Fruit fly (Drosophila melanogaster): Measurements from ENCODE around the gene CG15387.

CG15387 gene

dm6 chr2L:2182735-2183340, 43.3 kb downstream of the CG15387 start (continued):
- TF ChIP-seq CG7372 (GFP tag; IDR thresholded peaks at IDR 0.05) = no peak
- TF ChIP-seq CoRest (tag; optimal IDR thresholded peaks at IDR 0.05) = peak; percentile 33
- peak; percentile 18; the same call in 1 of the 2 replicates for TF ChIP-seq Ada2b (GFP tag; IDR thresholded peaks at IDR 0.05)
- TF ChIP-seq CG13624 (GFP tag; optimal IDR thresholded peaks at IDR 0.05) = peak; percentile 11
- TF ChIP-seq pan (optimal IDR thresholded peaks at IDR 0.05) = no peak
- peak in 1 of 2 experiments; percentile 16 for TF ChIP-seq pan (GFP tag; optimal IDR thresholded peaks at IDR 0.05 in 1 of 2, IDR thresholded peaks at IDR 0.05 in 1 of 2)
- TF ChIP-seq ro (GFP tag; IDR thresholded peaks at IDR 0.05) = peak; percentile 34; the same call in 1 of the 2 replicates
- TF ChIP-seq CG13775 (GFP tag; optimal IDR thresholded peaks at IDR 0.05) = peak; percentile 72
- no peak for TF ChIP-seq CG34376 (GFP tag; optimal IDR thresholded peaks at IDR 0.05)
- TF ChIP-seq hkb (optimal IDR thresholded peaks at IDR 0.05) = no peak
- TF ChIP-seq hkb (GFP tag; IDR thresholded peaks at IDR 0.05) = peak; percentile 62; the same call in 1 of the 2 replicates
- TF ChIP-seq chn (GFP tag; optimal IDR thresholded peaks at IDR 0.05) = peak; percentile 86
- TF ChIP-seq TFAM (GFP tag; optimal IDR thresholded peaks at IDR 0.05) = peak; percentile 23
- TF ChIP-seq Atf6 (GFP tag; IDR thresholded peaks at IDR 0.05) = no peak
- no peak for TF ChIP-seq fru (optimal IDR thresholded peaks at IDR 0.05)
- TF ChIP-seq nom (GFP tag; optimal IDR thresholded peaks at IDR 0.05) = peak; percentile 55
- TF ChIP-seq CG11723 (GFP tag; optimal IDR thresholded peaks at IDR 0.05) = peak; percentile 20
- peak; percentile 75 for TF ChIP-seq vvl (GFP tag; IDR thresholded peaks at IDR 0.05)
- peak; percentile 39 for TF ChIP-seq CG10654 (GFP tag; optimal IDR thresholded peaks at IDR 0.05)
- no peak for TF ChIP-seq fd3F (GFP tag; optimal IDR thresholded peaks at IDR 0.05)
- peak; percentile 74 for TF ChIP-seq CG6254 (GFP tag; optimal IDR thresholded peaks at IDR 0.05)
- no peak for TF ChIP-seq HLH4C (GFP tag; IDR thresholded peaks at IDR 0.05; ENCODE audit: partially characterized antibody)
- no peak for TF ChIP-seq stc (GFP tag; IDR thresholded peaks at IDR 0.05)
- peak; percentile 75 for TF ChIP-seq CG8924 (tag; optimal IDR thresholded peaks at IDR 0.05)
- TF ChIP-seq h (optimal IDR thresholded peaks at IDR 0.05) = no peak
- TF ChIP-seq dmrt99B (tag; optimal IDR thresholded peaks at IDR 0.05) = no peak
- no peak for TF ChIP-seq Vsx1 (GFP tag; optimal IDR thresholded peaks at IDR 0.05)
- TF ChIP-seq Asciz (GFP tag; optimal IDR thresholded peaks at IDR 0.05) = no peak
- TF ChIP-seq luna (GFP tag; optimal IDR thresholded peaks at IDR 0.05) = no peak
- TF ChIP-seq CG4854 (GFP tag; optimal IDR thresholded peaks at IDR 0.05) = no peak
- no peak for TF ChIP-seq Hey (tag; optimal IDR thresholded peaks at IDR 0.05)
- no peak for TF ChIP-seq gsb (GFP tag; IDR thresholded peaks at IDR 0.05)
- TF ChIP-seq lab (GFP tag; optimal IDR thresholded peaks at IDR 0.05) = no peak
- TF ChIP-seq E2f1 (GFP tag; IDR thresholded peaks at IDR 0.05) = peak; percentile 28; the same call in 1 of the 2 replicates
- TF ChIP-seq CG13296 (GFP tag; optimal IDR thresholded peaks at IDR 0.05) = no peak
- peak; percentile 21 for TF ChIP-seq Dad (GFP tag; optimal IDR thresholded peaks at IDR 0.05)
- TF ChIP-seq CG4282 (GFP tag; optimal IDR thresholded peaks at IDR 0.05) = no peak
- TF ChIP-seq CG1603 (tag; optimal IDR thresholded peaks at IDR 0.05) = peak; percentile 92
- peak; percentile 40 for TF ChIP-seq Bdp1 (GFP tag; optimal IDR thresholded peaks at IDR 0.05)
- TF ChIP-seq CG32767 (GFP tag; IDR thresholded peaks at IDR 0.05) = peak; percentile 57; the same call in 1 of the 2 replicates
- peak; percentile 64 for TF ChIP-seq CG7556 (GFP tag; optimal IDR thresholded peaks at IDR 0.05)
- no peak for TF ChIP-seq CG31388 (GFP tag; optimal IDR thresholded peaks at IDR 0.05)
- no peak for TF ChIP-seq sc (optimal IDR thresholded peaks at IDR 0.05)
- peak; percentile 52 for TF ChIP-seq sc (GFP tag; optimal IDR thresholded peaks at IDR 0.05)
- no peak for TF ChIP-seq cg (GFP tag; optimal IDR thresholded peaks at IDR 0.05)
- TF ChIP-seq MBD-R2 (GFP tag; IDR thresholded peaks at IDR 0.05) = no peak
- TF ChIP-seq odd (GFP tag; optimal IDR thresholded peaks at IDR 0.05) = no peak
- no peak for TF ChIP-seq caup (GFP tag; optimal IDR thresholded peaks at IDR 0.05; ENCODE audit: severe bottlenecking)
- no peak for TF ChIP-seq bbx (GFP tag; IDR thresholded peaks at IDR 0.05; ENCODE audit: partially characterized antibody)
- no peak for TF ChIP-seq ato (GFP tag; IDR thresholded peaks at IDR 0.05; ENCODE audit: partially characterized antibody)
- TF ChIP-seq vnd (GFP tag; IDR thresholded peaks at IDR 0.05; ENCODE audit: partially characterized antibody) = no peak

Measured in whole organism, embryonic.